Worm (Caenorhabditis elegans): ENCODE results near the gene W02F12.4.
"Not testable (repeated sequence)": the region's sequence is repeated elsewhere in the genome, so short reads cannot be mapped to it uniquely, and the experiment has no call there.

Gene W02F12.4

DNA sequence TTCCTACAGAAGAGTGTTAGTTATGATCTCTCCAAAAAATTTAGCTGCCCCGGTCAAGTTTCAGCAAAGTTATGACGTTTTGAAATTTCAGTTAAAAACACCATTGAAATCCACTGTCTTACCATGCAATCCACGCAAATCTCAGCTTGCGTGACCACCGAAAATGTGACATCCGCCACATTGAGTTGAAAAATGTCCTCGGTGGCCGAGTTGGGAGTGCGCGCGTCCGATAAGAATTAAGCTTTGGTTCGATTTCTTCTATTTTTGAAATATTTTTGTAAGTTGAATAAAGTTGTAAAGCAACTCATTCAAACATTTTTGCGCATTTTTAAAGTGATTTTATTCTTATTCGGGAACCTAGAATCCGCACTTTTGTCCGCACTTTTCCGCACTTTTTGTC, 4.3 kb upstream of the W02F12.4 start:
- TF ChIP-seq F26F4.8 (GFP tag; conservative IDR thresholded peaks at IDR 0.05) (peak; percentile 72; the same call in 1 of the 2 replicates), dmd-8 (GFP tag; IDR thresholded peaks at IDR 0.05) (peak; percentile 48; the same call in 1 of the 2 replicates), pha-4 (GFP tag; IDR thresholded peaks at IDR 0.05) (0 out of 2 replicates have a peak, but pooled peaks have one; percentile 15), Y48G9A.11 (GFP tag; IDR thresholded peaks at IDR 0.05) (peak; percentile 89), arid-1 (GFP tag; conservative IDR thresholded peaks at IDR 0.05) (peak; percentile 51)
- not testable (repeated sequence) for TF ChIP-seq pha-4 (tag; optimal IDR thresholded peaks at IDR 0.05)

DNA sequence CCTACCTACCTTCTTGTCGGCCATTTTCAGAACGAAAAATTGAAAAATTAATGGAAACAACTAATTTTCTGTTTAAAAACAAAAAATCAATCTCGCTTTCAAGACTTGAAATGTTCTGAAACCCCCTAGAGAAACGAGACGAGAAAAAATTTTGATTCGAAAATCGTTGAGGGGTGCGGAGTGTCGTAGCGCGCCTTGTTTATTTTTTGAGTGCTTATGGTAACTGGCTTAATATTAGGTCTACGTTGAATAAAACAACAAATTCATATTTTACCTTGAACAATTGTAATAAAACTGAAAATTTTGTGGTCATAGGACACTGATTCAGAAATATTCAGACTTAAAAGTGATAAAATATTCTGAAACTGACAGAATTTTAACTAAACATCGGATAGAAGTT, 3.7 kb upstream of the W02F12.4 start, which contains the start of gene sna-1:
Gene sna-1, minus strand, starts transcription at position 218 of the 400 bp plus-strand sequence.
- TF ChIP-seq ceh-20 (GFP tag; IDR thresholded peaks at IDR 0.05) (no peak), madf-5 (GFP tag; IDR thresholded peaks at IDR 0.05) (no peak), ZK546.5 (tag; optimal IDR thresholded peaks at IDR 0.05) (no peak), lim-7 (GFP tag; IDR thresholded peaks at IDR 0.05) (no peak), mes-2 (tag; optimal IDR thresholded peaks at IDR 0.05; ENCODE audit: poor library complexity, severe bottlenecking) (no peak), skn-1 (tag; optimal IDR thresholded peaks at IDR 0.05) (no peak), T20F7.1 (GFP tag; optimal IDR thresholded peaks at IDR 0.05) (peak; percentile 92), ZK337.2 (GFP tag; IDR thresholded peaks at IDR 0.05) (no peak), Y48G9A.11 (GFP tag; IDR thresholded peaks at IDR 0.05) (peak; percentile 89), zip-11 (GFP tag; IDR thresholded peaks at IDR 0.05) (no peak)

DNA sequence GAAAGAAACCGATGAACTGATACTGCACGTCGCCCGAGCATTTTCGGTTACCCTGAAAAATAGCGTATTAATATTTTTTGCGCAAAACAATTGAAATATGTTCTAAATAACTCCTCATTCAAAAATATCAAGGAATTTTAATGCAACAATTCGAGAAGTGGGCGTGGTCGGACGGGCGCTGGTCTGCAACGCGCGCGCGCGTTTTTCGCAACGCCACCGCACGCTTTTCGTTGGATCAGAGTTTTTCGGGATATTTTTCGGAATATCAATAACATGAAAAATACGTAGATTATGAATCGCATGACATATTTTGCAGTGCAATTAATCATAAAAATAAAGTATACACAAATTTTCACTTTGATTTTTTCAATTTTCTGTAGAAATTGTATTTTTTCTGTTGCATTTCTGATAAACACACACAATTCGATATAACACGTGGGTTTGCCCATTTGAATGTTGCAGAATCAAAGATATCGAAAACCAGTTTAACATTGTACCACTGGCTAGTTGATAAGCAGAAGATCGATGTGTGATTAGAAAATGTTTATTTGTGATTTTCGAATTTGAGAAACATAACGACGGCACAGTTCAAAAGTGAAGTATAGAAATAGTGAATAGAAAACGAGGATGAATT, 2.4 kb upstream of the W02F12.4 start, which contains the start of gene dlst-1:
Gene dlst-1, minus strand, starts transcription at position 52 of the 634 bp plus-strand sequence.
- TF ChIP-seq lim-7 (GFP tag; IDR thresholded peaks at IDR 0.05) (no peak), mep-1 (tag; optimal IDR thresholded peaks at IDR 0.05) (peak; percentile 47), ztf-11 (tag; optimal IDR thresholded peaks at IDR 0.05) (no peak), F26F4.8 (GFP tag; conservative IDR thresholded peaks at IDR 0.05) (no peak), F44E2.7 (GFP tag; IDR thresholded peaks at IDR 0.05) (no peak), ztf-7 (tag; optimal IDR thresholded peaks at IDR 0.05) (no peak), dpl-1 (GFP tag; optimal IDR thresholded peaks at IDR 0.05) (peak; percentile 33), arid-1 (GFP tag; conservative IDR thresholded peaks at IDR 0.05) (no peak), lin-1 (GFP tag; IDR thresholded peaks at IDR 0.05) (no peak), ceh-82 (tag; optimal IDR thresholded peaks at IDR 0.05) (no peak), lin-39 (tag; optimal IDR thresholded peaks at IDR 0.05) (no peak), pha-4 (GFP tag; IDR thresholded peaks at IDR 0.05) (0 out of 2 replicates have a peak, but pooled peaks have one; percentile 39), pha-4 (tag; optimal IDR thresholded peaks at IDR 0.05) (no peak), nhr-111 (GFP tag; optimal IDR thresholded peaks at IDR 0.05) (no peak), zag-1 (tag; optimal IDR thresholded peaks at IDR 0.05) (no peak), snpc-1.2 (GFP tag; IDR thresholded peaks at IDR 0.05) (no peak), dmd-6 (GFP tag; IDR thresholded peaks at IDR 0.05) (0 out of 2 replicates have a peak, but pooled peaks have one; percentile 23), lin-38 (GFP tag; IDR thresholded peaks at IDR 0.05) (peak; percentile 59), ctbp-1 (GFP tag; IDR thresholded peaks at IDR 0.05) (no peak), F37D6.2 (tag; optimal IDR thresholded peaks at IDR 0.05) (no peak), dve-1 (tag; optimal IDR thresholded peaks at IDR 0.05; ENCODE audit: insufficient read depth) (peak; percentile 45), lin-13 (GFP tag; optimal IDR thresholded peaks at IDR 0.05) (no peak), set-16 (GFP tag; IDR thresholded peaks at IDR 0.05) (peak; percentile 27; the same call in 1 of the 2 replicates), lir-3 (tag; optimal IDR thresholded peaks at IDR 0.05) (no peak), egl-27 (tag; optimal IDR thresholded peaks at IDR 0.05) (no peak), spr-3 (GFP tag; optimal IDR thresholded peaks at IDR 0.05) (no peak), ZK337.2 (GFP tag; IDR thresholded peaks at IDR 0.05) (no peak), nhr-28 (tag; optimal IDR thresholded peaks at IDR 0.05) (no peak), D1046.2 (GFP tag; IDR thresholded peaks at IDR 0.05) (no peak), unc-39 (tag; optimal IDR thresholded peaks at IDR 0.05) (no peak), daf-8 (GFP tag; IDR thresholded peaks at IDR 0.05) (no peak), F10B5.3 (tag; optimal IDR thresholded peaks at IDR 0.05) (no peak), egl-43 (GFP tag; IDR thresholded peaks at IDR 0.05) (no peak), T26A8.4 (GFP tag; IDR thresholded peaks at IDR 0.05) (no peak), sdz-12 (GFP tag; optimal IDR thresholded peaks at IDR 0.05) (no peak), nhr-48 (tag; optimal IDR thresholded peaks at IDR 0.05) (peak; percentile 35), saeg-2 (GFP tag; IDR thresholded peaks at IDR 0.05) (no peak), hmg-1.1 (GFP tag; IDR thresholded peaks at IDR 0.05) (peak; percentile 50; the same call in 1 of the 2 replicates)

Data from whole organism, L4 larva.